Fruit fly (Drosophila melanogaster) whole organism, prepupa: ENCODE measurements around the gene eater.

Experiments
- CG15336 ChIP-seq: fragments of 200-800 bp; sonication (Bioruptor generic); IDR thresholded peaks from 2 replicates; pipeline ENCODE4 v1.3.6; 2022; ENCODE audit warnings: missing biosample characterization, missing genetic modification characterization
- Sox14 ChIP-seq: fragments of 200-800 bp; sonication (Bioruptor generic); optimal IDR thresholded peaks from 3 replicates; lab custom pipeline; 2016; ENCODE audit warnings: missing biosample characterization, missing genetic modification characterization

- TF ChIP-seq CG15336 (GFP tag; lab: Robert Waterston, UW) (no peak), Sox14 (GFP tag; lab: Kevin White, UChicago) (no peak)
Observed at dm6 chr3R:27133992-27134391, 34.5 kb upstream of the eater start.
